Fruit fly (Drosophila melanogaster) whole organism, embryonic: ENCODE measurements around the gene Kah.

Experiments
- Awh ChIP-seq: fragments of 200-800 bp; sonication (Bioruptor generic); IDR thresholded peaks from 2 replicates; pipeline ENCODE4, ENCODE4 v1.3.6; 2022; ENCODE audit warnings: missing biosample characterization, missing genetic modification characterization
- Bdp1 ChIP-seq: fragments of 200-800 bp; sonication (Bioruptor generic); optimal IDR thresholded peaks from 3 replicates; lab custom pipeline; 2016; ENCODE audit warnings: missing biosample characterization, missing genetic modification characterization
- Bteb2 ChIP-seq: fragments of 200-800 bp; sonication (Bioruptor generic); optimal IDR thresholded peaks from 2 replicates; lab custom pipeline; 2016; ENCODE audit warnings: missing biosample characterization, missing genetic modification characterization
- CG10209 ChIP-seq: fragments of 200-800 bp; sonication (Bioruptor generic); optimal IDR thresholded peaks from 3 replicates; lab custom pipeline; 2017; ENCODE audit warnings: missing biosample characterization, mild to moderate bottlenecking, missing genetic modification characterization, missing genetic modification reagents
- CG12391 ChIP-seq: fragments of 200-800 bp; sonication (Bioruptor generic); optimal IDR thresholded peaks from 3 replicates; lab custom pipeline; 2018; ENCODE audit warnings: missing biosample characterization, mild to moderate bottlenecking, missing genetic modification characterization, moderate library complexity
- CG13775 ChIP-seq: fragments of 200-800 bp; sonication (Bioruptor generic); optimal IDR thresholded peaks from 3 replicates; lab custom pipeline; 2017; ENCODE audit warnings: missing biosample characterization, mild to moderate bottlenecking, missing genetic modification characterization
- CG16779 ChIP-seq: fragments of 200-800 bp; sonication (Bioruptor generic); IDR thresholded peaks from 2 replicates; pipeline ENCODE4 v1.3.6; 2022; ENCODE audit warnings: missing biosample characterization, missing genetic modification characterization
- CG17359 ChIP-seq: fragments of 200-800 bp; sonication (Bioruptor generic); optimal IDR thresholded peaks from 3 replicates; lab custom pipeline; 2018; ENCODE audit warnings: missing biosample characterization, mild to moderate bottlenecking, missing genetic modification characterization, moderate library complexity
- CG17802 ChIP-seq: fragments of 200-800 bp; sonication (Bioruptor generic); optimal IDR thresholded peaks from 2 replicates; lab custom pipeline; 2018; ENCODE audit warnings: missing biosample characterization, mild to moderate bottlenecking, missing genetic modification characterization, moderate library complexity
- CG18599 ChIP-seq: fragments of 200-800 bp; sonication (Bioruptor generic); optimal IDR thresholded peaks from 3 replicates; lab custom pipeline; 2017; ENCODE audit warnings: missing biosample characterization, missing genetic modification characterization, mild to moderate bottlenecking, moderate library complexity, missing genetic modification reagents
- CG2712 ChIP-seq: fragments of 200-800 bp; optimal IDR thresholded peaks from 3 replicates; lab custom pipeline; 2019; ENCODE audit warnings: missing biosample characterization, mild to moderate bottlenecking, missing genetic modification characterization, moderate library complexity
- CG30431 ChIP-seq: fragments of 200-800 bp; sonication (Bioruptor generic); optimal IDR thresholded peaks from 2 replicates; lab custom pipeline; 2017; ENCODE audit warnings: missing biosample characterization, missing genetic modification characterization
- CG31441 ChIP-seq: fragments of 200-800 bp; sonication (Bioruptor generic); IDR thresholded peaks from 2 replicates; pipeline ENCODE4 v1.3.6; 2022; ENCODE audit warnings: missing biosample characterization, missing genetic modification characterization
- CG34422 ChIP-seq: fragments of 200-800 bp; sonication (Bioruptor generic); IDR thresholded peaks from 3 replicates; pipeline ENCODE4 v1.3.6; 2022; ENCODE audit warnings: missing biosample characterization, missing genetic modification characterization
- CG3995 ChIP-seq: fragments of 200-800 bp; sonication (Bioruptor generic); optimal IDR thresholded peaks from 3 replicates; lab custom pipeline; 2016; ENCODE audit warnings: missing biosample characterization, missing genetic modification characterization
- CG6175 ChIP-seq: fragments of 200-800 bp; sonication (Bioruptor generic); IDR thresholded peaks from 3 replicates; pipeline ENCODE4 v1.3.6; 2022; ENCODE audit warnings: missing biosample characterization, missing genetic modification characterization
- CG7786 ChIP-seq: fragments of 200-800 bp; sonication (Bioruptor generic); optimal IDR thresholded peaks from 2 replicates; lab custom pipeline; 2016; ENCODE audit warnings: missing biosample characterization, missing genetic modification characterization
- CG9609 ChIP-seq: fragments of 200-800 bp; sonication (Bioruptor generic); optimal IDR thresholded peaks from 3 replicates; lab custom pipeline; 2016; ENCODE audit warnings: missing biosample characterization, missing genetic modification characterization
- CG9817 ChIP-seq: fragments of 200-800 bp; sonication (Bioruptor generic); optimal IDR thresholded peaks from 2 replicates; lab custom pipeline; 2018; ENCODE audit warnings: missing biosample characterization, mild to moderate bottlenecking, missing genetic modification characterization, moderate library complexity
- CHES-1-like ChIP-seq: fragments of 200-800 bp; sonication (Bioruptor generic); optimal IDR thresholded peaks from 2 replicates; lab custom pipeline; 2016; ENCODE audit warnings: missing biosample characterization, missing genetic modification characterization
- CoRest ChIP-seq: fragments of 200-800 bp; sonication (Bioruptor generic); optimal IDR thresholded peaks from 3 replicates; lab custom pipeline; 2018; ENCODE audit warnings: missing biosample characterization, mild to moderate bottlenecking, missing genetic modification characterization, moderate library complexity
- Ets65A ChIP-seq: fragments of 200-800 bp; sonication (Bioruptor generic); peaks from one replicate; lab custom pipeline; 2016; ENCODE audit warnings: missing biosample characterization, missing genetic modification characterization
- Hand ChIP-seq: fragments of 200-800 bp; sonication (Bioruptor generic); optimal IDR thresholded peaks from 2 replicates; lab custom pipeline; 2017; ENCODE audit warnings: mild to moderate bottlenecking, missing biosample characterization, missing genetic modification reagents, missing genetic modification characterization
- Hr51 ChIP-seq, 2 experiments: fragments of 200-800 bp; sonication (Bioruptor generic); optimal IDR thresholded peaks; 2 replicates in 1 of 2; 3 replicates in 1 of 2; lab custom pipeline; 2016 to 2018; ENCODE audit warnings: missing biosample characterization in 2 of 2, missing genetic modification characterization in 2 of 2, mild to moderate bottlenecking in 1 of 2, moderate library complexity in 1 of 2
- Jarid2 ChIP-seq: fragments of 200-800 bp; sonication (Bioruptor generic); optimal IDR thresholded peaks from 3 replicates; lab custom pipeline; 2017; ENCODE audit warnings: mild to moderate bottlenecking, missing biosample characterization, missing genetic modification reagents, missing genetic modification characterization
- Lpt ChIP-seq: fragments of >200 bp; optimal IDR thresholded peaks from 2 replicates; lab custom pipeline; 2018; ENCODE audit warnings: missing biosample characterization, missing genetic modification characterization
- Mrtf ChIP-seq: fragments of 200-800 bp; sonication (Bioruptor generic); IDR thresholded peaks from 3 replicates; pipeline ENCODE4 v1.3.6; 2022; ENCODE audit warnings: missing biosample characterization, missing genetic modification characterization
- Ptx1 ChIP-seq: fragments of 200-800 bp; sonication (Bioruptor generic); IDR thresholded peaks from 2 replicates; pipeline ENCODE4 v1.3.6; 2022; ENCODE audit warnings: missing biosample characterization, missing genetic modification characterization
- Usf ChIP-seq: fragments of 200-800 bp; sonication (Bioruptor generic); optimal IDR thresholded peaks from 2 replicates; lab custom pipeline; 2017; ENCODE audit warnings: missing genotype, missing biosample characterization, missing genetic modification characterization
- az2 ChIP-seq: fragments of 200-800 bp; sonication (Bioruptor generic); optimal IDR thresholded peaks from 3 replicates; lab custom pipeline; 2016; ENCODE audit warnings: missing biosample characterization, missing genetic modification characterization
- bbx ChIP-seq: fragments of 200-800 bp; sonication (Bioruptor generic); IDR thresholded peaks from 2 replicates; pipeline ENCODE4 v1.3.6; 2022; ENCODE audit warnings: missing biosample characterization, missing genetic modification characterization; ENCODE audit not compliant: partially characterized antibody
- emc ChIP-seq: fragments of 200-800 bp; sonication (Bioruptor generic); optimal IDR thresholded peaks from 2 replicates; lab custom pipeline; 2016; ENCODE audit warnings: missing biosample characterization, missing genetic modification characterization
- fd96Cb ChIP-seq: fragments of 200-800 bp; sonication (Bioruptor generic); optimal IDR thresholded peaks from 2 replicates; lab custom pipeline; 2018; ENCODE audit warnings: missing biosample characterization, mild to moderate bottlenecking, missing genetic modification characterization, moderate library complexity
- grn ChIP-seq: fragments of 200-800 bp; sonication (Bioruptor generic); optimal IDR thresholded peaks from 3 replicates; lab custom pipeline; 2017; ENCODE audit warnings: missing biosample characterization, missing genetic modification characterization
- hbn ChIP-seq: fragments of 200-800 bp; sonication (Bioruptor generic); IDR thresholded peaks from 2 replicates; pipeline ENCODE4 v1.3.6; 2022; ENCODE audit warnings: missing biosample characterization, missing genetic modification characterization; ENCODE audit not compliant: partially characterized antibody
- hkb ChIP-seq, 2 experiments: fragments of 200-800 bp in 1 of 2; fragments of >200 bp in 1 of 2; sonication (Bioruptor generic) in 1 of 2; IDR thresholded peaks in 1 of 2; optimal IDR thresholded peaks in 1 of 2; 2 replicates each; pipeline versions ENCODE4 v1.3.6 to Lab custom; 2017 to 2022; ENCODE audit warnings: missing biosample characterization in 1 of 2, missing genetic modification characterization in 1 of 2
- inv ChIP-seq: fragments of 200-800 bp; sonication (Bioruptor generic); IDR thresholded peaks from 2 replicates; pipeline ENCODE4 v1.3.6; 2022; ENCODE audit warnings: missing biosample characterization, missing genetic modification characterization; ENCODE audit not compliant: partially characterized antibody
- knrl ChIP-seq: fragments of 200-800 bp; sonication (Bioruptor generic); IDR thresholded peaks from 3 replicates; pipeline ENCODE4 v1.3.6; 2022; ENCODE audit warnings: missing biosample characterization, missing genetic modification characterization; ENCODE audit not compliant: partially characterized antibody
- mirr ChIP-seq: fragments of 200-800 bp; sonication (Bioruptor generic); optimal IDR thresholded peaks from 3 replicates; lab custom pipeline; 2018; ENCODE audit warnings: missing biosample characterization, mild to moderate bottlenecking, missing genetic modification characterization
- nerfin-2 ChIP-seq: fragments of 200-800 bp; sonication (Bioruptor generic); IDR thresholded peaks from 2 replicates; pipeline ENCODE4 v1.3.6; 2022; ENCODE audit warnings: missing biosample characterization, missing genetic modification characterization; ENCODE audit not compliant: partially characterized antibody
- onecut ChIP-seq: fragments of 200-800 bp; sonication (Bioruptor generic); IDR thresholded peaks from 2 replicates; pipeline ENCODE4 v1.3.6; 2022; ENCODE audit warnings: missing biosample characterization, missing genetic modification characterization
- pfk ChIP-seq: fragments of 200-800 bp; sonication (Bioruptor generic); optimal IDR thresholded peaks from 2 replicates; lab custom pipeline; 2018; ENCODE audit warnings: missing biosample characterization, mild to moderate bottlenecking, missing genetic modification characterization, moderate library complexity
- pnt ChIP-seq: fragments of 200-800 bp; sonication (Bioruptor generic); optimal IDR thresholded peaks from 3 replicates; lab custom pipeline; 2016; ENCODE audit warnings: missing biosample characterization, missing genetic modification characterization
- pum ChIP-seq: fragments of 200-800 bp; sonication (Bioruptor generic); optimal IDR thresholded peaks from 2 replicates; lab custom pipeline; 2016; ENCODE audit warnings: missing biosample characterization, missing genetic modification characterization
- tna ChIP-seq: fragments of 200-800 bp; sonication (Bioruptor generic); IDR thresholded peaks from 2 replicates; pipeline ENCODE4 v1.3.6; 2022; ENCODE audit warnings: missing biosample characterization, missing genetic modification characterization; ENCODE audit not compliant: partially characterized antibody
- toy ChIP-seq: fragments of 200-800 bp; sonication (Bioruptor generic); IDR thresholded peaks from 2 replicates; pipeline ENCODE4 v1.3.6; 2022; ENCODE audit warnings: missing biosample characterization, missing genetic modification characterization
- unpg ChIP-seq: fragments of 200-800 bp; sonication (Bioruptor generic); optimal IDR thresholded peaks from 3 replicates; lab custom pipeline; 2018; ENCODE audit warnings: missing biosample characterization, mild to moderate bottlenecking, missing genetic modification characterization, moderate library complexity
- vvl ChIP-seq: fragments of 200-800 bp; sonication (Bioruptor generic); IDR thresholded peaks from 2 replicates; pipeline ENCODE4 v1.3.6; 2022; ENCODE audit warnings: missing biosample characterization, missing genetic modification characterization
- wdn ChIP-seq: fragments of 200-800 bp; sonication (Bioruptor generic); IDR thresholded peaks from 2 replicates; pipeline ENCODE4 v1.3.6; 2022; ENCODE audit warnings: missing biosample characterization, missing genetic modification characterization
- wor ChIP-seq: fragments of 200-800 bp; sonication (Bioruptor generic); IDR thresholded peaks from 2 replicates; pipeline ENCODE4 v1.3.6; 2022; ENCODE audit warnings: missing biosample characterization, missing genetic modification characterization

Kah gene

DNA sequence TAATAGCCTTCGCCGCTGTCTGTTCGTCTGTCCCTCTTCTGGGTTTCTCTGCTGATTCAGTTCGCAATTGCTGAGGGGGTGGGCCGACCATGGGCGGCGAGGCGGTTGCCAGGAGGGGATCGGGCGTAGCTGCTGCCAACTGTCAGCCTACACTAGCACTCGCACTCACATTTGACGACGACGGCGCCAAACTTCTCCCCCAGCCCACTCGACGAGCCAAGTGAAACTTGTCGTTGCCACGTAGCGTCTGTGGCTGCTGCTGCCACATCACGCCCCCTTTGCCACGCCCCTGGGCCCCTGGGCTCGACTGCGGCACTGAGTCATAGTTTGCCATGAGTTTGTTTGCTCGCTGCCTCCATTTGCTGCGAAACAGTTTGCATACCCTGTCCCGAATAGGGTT is 31.8 kb downstream of the Kah start:
- TF ChIP-seq pfk (GFP tag; lab: Kevin White, UChicago) (no peak), tna (GFP tag; lab: Robert Waterston, UW) (no peak), Usf (GFP tag; lab: Kevin White, UChicago) (no peak), Ets65A (GFP tag; lab: Kevin White, UChicago) (peak; percentile 7), CG34422 (GFP tag; lab: Robert Waterston, UW) (peak; percentile 64; the same call in 2 of the 3 replicates), onecut (peak; percentile 27), CHES-1-like (GFP tag; lab: Kevin White, UChicago) (peak; percentile 22), CG13775 (peak; percentile 13), CG17359 (tag; lab: Kevin White, UChicago) (peak; percentile 26), CG3995 (GFP tag; lab: Kevin White, UChicago) (no peak), inv (no peak), Bteb2 (peak; percentile 2), Bdp1 (no peak), grn (GFP tag; lab: Kevin White, UChicago) (no peak), unpg (peak; percentile 31), CG9817 (tag; lab: Kevin White, UChicago) (peak; percentile 64), az2 (peak; percentile 4), CG30431 (peak; percentile 24), hkb (optimal IDR thresholded peaks at IDR 0.05; lab: Kevin White, UChicago) (no peak), hkb (GFP tag; IDR thresholded peaks at IDR 0.05; lab: Robert Waterston, UW) (0 out of 2 replicates have a peak, but pooled peaks have one; percentile 19), Ptx1 (GFP tag; lab: Robert Waterston, UW) (peak; percentile 73), CG17802 (tag; lab: Kevin White, UChicago) (no peak), CG9609 (GFP tag; lab: Kevin White, UChicago) (peak; percentile 40), bbx (GFP tag; lab: Robert Waterston, UW) (no peak), CG6175 (GFP tag; lab: Robert Waterston, UW) (peak; percentile 82), Jarid2 (GFP tag; lab: Kevin White, UChicago) (no peak), mirr (GFP tag; lab: Kevin White, UChicago) (no peak), CG7786 (GFP tag; lab: Kevin White, UChicago) (peak; percentile 60), CG18599 (GFP tag; lab: Kevin White, UChicago) (peak; percentile 78), CG10209 (GFP tag; lab: Kevin White, UChicago) (no peak), fd96Cb (tag; lab: Kevin White, UChicago) (no peak), knrl (GFP tag; lab: Robert Waterston, UW) (no peak), vvl (GFP tag; lab: Robert Waterston, UW) (peak; percentile 51; the same call in 1 of the 2 replicates), CG31441 (GFP tag; lab: Robert Waterston, UW) (peak; percentile 29; the same call in 1 of the 2 replicates), CG16779 (GFP tag; lab: Robert Waterston, UW) (peak; percentile 71; the same call in 1 of the 2 replicates), toy (GFP tag; lab: Robert Waterston, UW) (peak; percentile 42; the same call in 1 of the 2 replicates), Hand (GFP tag; lab: Kevin White, UChicago) (peak; percentile 48), Hr51 (GFP tag; optimal IDR thresholded peaks at IDR 0.05; lab: Kevin White, UChicago) (peak; percentile 4 to 59), wdn (peak; percentile 83), emc (no peak), Lpt (GFP tag; lab: Kevin White, UChicago) (no peak), wor (peak; percentile 29; the same call in 1 of the 2 replicates), pum (peak; percentile 10), pnt (GFP tag; lab: Kevin White, UChicago) (peak; percentile 2), CG12391 (tag; lab: Kevin White, UChicago) (peak; percentile 23), CoRest (tag; lab: Kevin White, UChicago) (peak; percentile 32), nerfin-2 (GFP tag; lab: Robert Waterston, UW) (no peak), Awh (GFP tag; lab: Robert Waterston, UW) (0 out of 2 replicates have a peak, but pooled peaks have one; percentile 21), CG2712 (tag; lab: Kevin White, UChicago) (peak; percentile 18), hbn (GFP tag; lab: Robert Waterston, UW) (no peak), Mrtf (peak; percentile 72)
